Fruit fly (Drosophila melanogaster): ENCODE data around the gene Ugt304A1.

The Ugt304A1 gene

DNA sequence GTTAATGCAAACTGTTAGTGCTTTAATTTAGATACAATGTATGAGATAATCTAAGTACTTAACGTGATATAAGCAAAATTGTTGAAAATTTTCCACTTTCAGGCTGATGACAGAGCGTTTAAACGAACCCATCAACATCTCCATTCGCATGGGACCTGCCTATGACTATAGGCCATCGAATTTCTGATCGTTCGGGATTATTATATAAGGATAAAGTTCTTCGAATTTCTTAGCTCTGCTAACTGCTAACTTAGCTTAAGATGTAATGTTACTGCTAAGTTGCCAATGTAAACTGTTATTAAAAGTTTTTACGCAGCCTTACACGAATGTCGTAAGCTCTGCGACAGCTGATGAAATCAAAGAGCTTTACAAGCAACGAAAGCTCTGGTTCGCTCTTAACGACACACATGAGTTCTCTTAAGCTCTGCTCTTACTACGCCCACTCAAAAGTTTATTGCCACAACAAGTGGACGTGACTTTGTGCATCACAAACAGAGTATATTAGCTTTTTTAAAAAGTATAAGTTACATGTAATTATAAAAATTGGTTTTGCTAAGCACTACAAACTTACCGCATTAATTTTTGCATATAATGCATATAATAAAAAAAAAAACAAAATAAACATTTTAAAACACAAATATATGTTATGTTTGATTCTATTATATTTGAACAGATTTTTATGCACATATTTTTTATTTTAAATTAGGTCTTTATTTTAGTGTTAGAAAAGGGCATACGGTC lies 21.6 kb upstream of the Ugt304A1 start (continued):
- TF ChIP-seq D (optimal IDR thresholded peaks at IDR 0.05): no peak
- peak; percentile 99 for TF ChIP-seq D (GFP tag; optimal IDR thresholded peaks at IDR 0.05)
- peak; percentile 29 for TF ChIP-seq p53 (GFP tag; optimal IDR thresholded peaks at IDR 0.05)
- TF ChIP-seq CG11723 (GFP tag; optimal IDR thresholded peaks at IDR 0.05): peak; percentile 96
- TF ChIP-seq usp (GFP tag; optimal IDR thresholded peaks at IDR 0.05): no peak
- TF ChIP-seq CG6791 (GFP tag; IDR thresholded peaks at IDR 0.05; ENCODE audit: partially characterized antibody): no peak
- peak; percentile 100 for TF ChIP-seq CG9727 (GFP tag; optimal IDR thresholded peaks at IDR 0.05)
- TF ChIP-seq tll (GFP tag; optimal IDR thresholded peaks at IDR 0.05): peak in 1 of 2 experiments; percentile 81
- TF ChIP-seq CG10147 (GFP tag; optimal IDR thresholded peaks at IDR 0.05): peak; percentile 99
- TF ChIP-seq CG8478 (optimal IDR thresholded peaks at IDR 0.05): no peak
- TF ChIP-seq CG6175 (GFP tag; IDR thresholded peaks at IDR 0.05): peak; percentile 95; the same call in 2 of the 3 replicates
- TF ChIP-seq MTF-1 (GFP tag; optimal IDR thresholded peaks at IDR 0.05; ENCODE audit: borderline replicate concordance): peak; percentile 84
- TF ChIP-seq Usf (GFP tag; optimal IDR thresholded peaks at IDR 0.05): peak; percentile 98
- TF ChIP-seq pum (GFP tag; optimal IDR thresholded peaks at IDR 0.05): peak; percentile 82
- peak; percentile 92 for TF ChIP-seq kni (GFP tag; optimal IDR thresholded peaks at IDR 0.05)
- TF ChIP-seq cas (GFP tag; IDR thresholded peaks at IDR 0.05): peak; percentile 94
- TF ChIP-seq mam (GFP tag; optimal IDR thresholded peaks at IDR 0.05): no peak
- TF ChIP-seq CG31388 (GFP tag; optimal IDR thresholded peaks at IDR 0.05): peak; percentile 88
- TF ChIP-seq CG16813 (GFP tag; IDR thresholded peaks at IDR 0.05; ENCODE audit: partially characterized antibody): no peak
- peak; percentile 91 for TF ChIP-seq bowl (GFP tag; IDR thresholded peaks at IDR 0.05)
- TF ChIP-seq ssp (GFP tag; IDR thresholded peaks at IDR 0.05): peak; percentile 95
- no peak for TF ChIP-seq zf30C (GFP tag; optimal IDR thresholded peaks at IDR 0.05)
- TF ChIP-seq ewg (GFP tag; optimal IDR thresholded peaks at IDR 0.05): peak; percentile 97
- peak; percentile 87 for TF ChIP-seq E2f2 (GFP tag; IDR thresholded peaks at IDR 0.05)
- peak in 1 of 3 experiments; percentile 97 for TF ChIP-seq lola (GFP tag; optimal IDR thresholded peaks at IDR 0.05)
- peak; percentile 96 for TF ChIP-seq CG10267 (tag; optimal IDR thresholded peaks at IDR 0.05)
- peak; percentile 88 for TF ChIP-seq CG9609 (GFP tag; optimal IDR thresholded peaks at IDR 0.05)
- TF ChIP-seq schlank (tag; optimal IDR thresholded peaks at IDR 0.05): peak; percentile 89
- TF ChIP-seq sens-2 (GFP tag; IDR thresholded peaks at IDR 0.05): peak; percentile 82
- peak; percentile 99 for TF ChIP-seq CG11695 (GFP tag; IDR thresholded peaks at IDR 0.05)
- peak; percentile 99 for TF ChIP-seq lab (GFP tag; optimal IDR thresholded peaks at IDR 0.05)
- peak; percentile 94 for TF ChIP-seq lilli (GFP tag; optimal IDR thresholded peaks at IDR 0.05)
- no peak for TF ChIP-seq inv (GFP tag; IDR thresholded peaks at IDR 0.05; ENCODE audit: partially characterized antibody)
- no peak for TF ChIP-seq Scr (GFP tag; IDR thresholded peaks at IDR 0.05; ENCODE audit: partially characterized antibody)
- TF ChIP-seq sr (GFP tag; IDR thresholded peaks at IDR 0.05): peak; percentile 94
- TF ChIP-seq Adf1 (GFP tag; IDR thresholded peaks at IDR 0.05): peak; percentile 88
- TF ChIP-seq CG12942 (GFP tag; optimal IDR thresholded peaks at IDR 0.05): peak; percentile 95
- TF ChIP-seq Lhr (GFP tag; optimal IDR thresholded peaks at IDR 0.05): peak; percentile 93
- peak; percentile 99 for TF ChIP-seq Meics (GFP tag; optimal IDR thresholded peaks at IDR 0.05)
- peak; percentile 99 for TF ChIP-seq CG13424 (tag; optimal IDR thresholded peaks at IDR 0.05)
- 0 out of 3 replicates have a peak, but pooled peaks have one; percentile 35 for TF ChIP-seq z (GFP tag; IDR thresholded peaks at IDR 0.05)
- peak; percentile 98 for TF ChIP-seq HHEX (GFP tag; optimal IDR thresholded peaks at IDR 0.05)
- TF ChIP-seq sc (optimal IDR thresholded peaks at IDR 0.05): no peak
- TF ChIP-seq sc (GFP tag; optimal IDR thresholded peaks at IDR 0.05): peak; percentile 97
- no peak for TF ChIP-seq Tbp (GFP tag; optimal IDR thresholded peaks at IDR 0.05)
- TF ChIP-seq Deaf1 (tag; optimal IDR thresholded peaks at IDR 0.05): peak; percentile 76
- no peak for TF ChIP-seq HLHmδ (GFP tag; optimal IDR thresholded peaks at IDR 0.05)
- TF ChIP-seq gem (tag; optimal IDR thresholded peaks at IDR 0.05): peak; percentile 100
- peak; percentile 85 for TF ChIP-seq CG7271 (tag; optimal IDR thresholded peaks at IDR 0.05)
